Fruit fly (Drosophila melanogaster) whole organism, embryonic: Measurements from ENCODE around the gene nbs.

Experiments
- Atf3 ChIP-seq: fragments of 200-800 bp; sonication (Bioruptor generic); optimal IDR thresholded peaks from 3 replicates; lab custom pipeline; 2016; ENCODE audit warnings: missing biosample characterization, missing genetic modification characterization
- CG10654 ChIP-seq: fragments of 200-800 bp; sonication (Bioruptor generic); optimal IDR thresholded peaks from 2 replicates; lab custom pipeline; 2016; ENCODE audit warnings: missing biosample characterization, missing genetic modification characterization
- CG15269 ChIP-seq: fragments of 200-800 bp; sonication (Bioruptor generic); optimal IDR thresholded peaks from 2 replicates; lab custom pipeline; 2018; ENCODE audit warnings: missing biosample characterization, mild to moderate bottlenecking, missing genetic modification characterization, moderate library complexity
- CG1529 ChIP-seq: fragments of 200-800 bp; sonication (Bioruptor generic); optimal IDR thresholded peaks from 3 replicates; lab custom pipeline; 2018; ENCODE audit warnings: missing biosample characterization, missing genetic modification characterization
- CG17829 ChIP-seq: fragments of 200-800 bp; optimal IDR thresholded peaks from 2 replicates; lab custom pipeline; 2019; ENCODE audit warnings: missing biosample characterization, mild to moderate bottlenecking, missing genetic modification characterization, moderate library complexity
- CG2120 ChIP-seq: fragments of 200-800 bp; sonication (Bioruptor generic); optimal IDR thresholded peaks from 3 replicates; lab custom pipeline; 2016; ENCODE audit warnings: missing biosample characterization, missing genetic modification characterization
- CG2712 ChIP-seq: fragments of 200-800 bp; optimal IDR thresholded peaks from 3 replicates; lab custom pipeline; 2019; ENCODE audit warnings: missing biosample characterization, mild to moderate bottlenecking, missing genetic modification characterization, moderate library complexity
- CG34376 ChIP-seq: fragments of 200-800 bp; sonication (Bioruptor generic); optimal IDR thresholded peaks from 2 replicates; lab custom pipeline; 2018; ENCODE audit warnings: missing biosample characterization, mild to moderate bottlenecking, missing genetic modification characterization
- CG3726 ChIP-seq: fragments of 200-800 bp; sonication (Bioruptor generic); IDR thresholded peaks from 3 replicates; pipeline ENCODE4, ENCODE4 v1.3.6; 2022; ENCODE audit warnings: missing biosample characterization, missing genetic modification characterization
- CG3838 ChIP-seq: fragments of 200-800 bp; sonication (Bioruptor generic); optimal IDR thresholded peaks from 3 replicates; lab custom pipeline; 2016; ENCODE audit warnings: missing biosample characterization, missing genetic modification characterization
- CG42726 ChIP-seq: fragments of 200-800 bp; sonication (Bioruptor generic); IDR thresholded peaks from 2 replicates; pipeline ENCODE4 v1.3.6; 2022; ENCODE audit warnings: missing biosample characterization, missing genetic modification characterization; ENCODE audit not compliant: partially characterized antibody
- CG4424 ChIP-seq: fragments of 200-800 bp; sonication (Bioruptor generic); optimal IDR thresholded peaks from 3 replicates; lab custom pipeline; 2016; ENCODE audit warnings: missing biosample characterization, missing genetic modification characterization
- CG6689 ChIP-seq: fragments of 200-800 bp; sonication (Bioruptor generic); IDR thresholded peaks from 2 replicates; pipeline ENCODE4 v1.3.6; 2022; ENCODE audit warnings: missing biosample characterization, missing genetic modification characterization
- CG6854 ChIP-seq: fragments of 200-800 bp; sonication (Bioruptor generic); optimal IDR thresholded peaks from 3 replicates; lab custom pipeline; 2017; ENCODE audit warnings: missing biosample characterization, mild to moderate bottlenecking, missing genetic modification characterization
- CG7745 ChIP-seq: fragments of 200-800 bp; sonication (Bioruptor generic); optimal IDR thresholded peaks from 2 replicates; lab custom pipeline; 2018; ENCODE audit warnings: missing biosample characterization, mild to moderate bottlenecking, missing genetic modification characterization, moderate library complexity
- CG8944 ChIP-seq: fragments of 200-800 bp; sonication (Bioruptor generic); optimal IDR thresholded peaks from 3 replicates; lab custom pipeline; 2016; ENCODE audit warnings: missing biosample characterization, missing genetic modification characterization
- Chrac-16 ChIP-seq: fragments of 200-800 bp; sonication (Bioruptor generic); optimal IDR thresholded peaks from 3 replicates; lab custom pipeline; 2016; ENCODE audit warnings: missing biosample characterization, missing genetic modification characterization
- D19B ChIP-seq: fragments of 200-800 bp; sonication (Bioruptor generic); optimal IDR thresholded peaks from 2 replicates; lab custom pipeline; 2017; ENCODE audit warnings: missing biosample characterization, mild to moderate bottlenecking, missing genetic modification characterization
- Hey ChIP-seq: fragments of 200-800 bp; sonication (Bioruptor generic); optimal IDR thresholded peaks from 3 replicates; lab custom pipeline; 2018; ENCODE audit warnings: missing biosample characterization, mild to moderate bottlenecking, missing genetic modification characterization
- Lhr ChIP-seq: fragments of 200-800 bp; sonication (Bioruptor generic); optimal IDR thresholded peaks from 3 replicates; lab custom pipeline; 2017; ENCODE audit warnings: mild to moderate bottlenecking, missing biosample characterization, missing genetic modification reagents, missing genetic modification characterization
- Lim3 ChIP-seq: fragments of 200-800 bp; sonication (Bioruptor generic); IDR thresholded peaks from 2 replicates; pipeline ENCODE4 v1.3.6; 2022; ENCODE audit warnings: missing biosample characterization, missing genetic modification characterization
- Myb ChIP-seq: fragments of 200-800 bp; sonication (Bioruptor generic); optimal IDR thresholded peaks from 2 replicates; lab custom pipeline; 2016; ENCODE audit warnings: missing biosample characterization, missing genetic modification characterization
- PHDP ChIP-seq: fragments of 200-800 bp; sonication (Bioruptor generic); optimal IDR thresholded peaks from 3 replicates; lab custom pipeline; 2018; ENCODE audit warnings: missing biosample characterization, mild to moderate bottlenecking, missing genetic modification characterization, moderate library complexity
- Pdp1 ChIP-seq, 2 experiments: fragments of 200-800 bp; sonication (Bioruptor generic); optimal IDR thresholded peaks; 3 replicates each; lab custom pipeline; 2016; ENCODE audit warnings: missing biosample characterization in 2 of 2, missing genetic modification characterization in 2 of 2, mild to moderate bottlenecking in 1 of 2, moderate library complexity in 1 of 2
- Ptx1 ChIP-seq: fragments of 200-800 bp; sonication (Bioruptor generic); IDR thresholded peaks from 2 replicates; pipeline ENCODE4 v1.3.6; 2022; ENCODE audit warnings: missing biosample characterization, missing genetic modification characterization
- Sox102F ChIP-seq: fragments of 200-800 bp; sonication (Bioruptor generic); optimal IDR thresholded peaks from 2 replicates; lab custom pipeline; 2018; ENCODE audit warnings: missing biosample characterization, mild to moderate bottlenecking, missing genetic modification characterization, moderate library complexity
- ap ChIP-seq: fragments of 200-800 bp; sonication (Bioruptor generic); IDR thresholded peaks from 2 replicates; pipeline ENCODE4 v1.3.6; 2022; ENCODE audit warnings: missing biosample characterization, missing genetic modification characterization
- ara ChIP-seq: fragments of 200-800 bp; sonication (Bioruptor generic); IDR thresholded peaks from 2 replicates; pipeline ENCODE4 v1.3.6; 2022; ENCODE audit warnings: missing biosample characterization, missing genetic modification characterization
- ash1 ChIP-seq: fragments of 200-800 bp; sonication (Bioruptor generic); optimal IDR thresholded peaks from 2 replicates; lab custom pipeline; 2018; ENCODE audit warnings: missing biosample characterization, mild to moderate bottlenecking, missing genetic modification characterization
- az2 ChIP-seq: fragments of 200-800 bp; sonication (Bioruptor generic); optimal IDR thresholded peaks from 3 replicates; lab custom pipeline; 2016; ENCODE audit warnings: missing biosample characterization, missing genetic modification characterization
- chinmo ChIP-seq: fragments of 200-800 bp; sonication (Bioruptor generic); IDR thresholded peaks from 4 replicates; pipeline ENCODE4 v1.3.6; 2022; ENCODE audit warnings: missing biosample characterization, missing genetic modification characterization; ENCODE audit not compliant: partially characterized antibody
- corto ChIP-seq: fragments of 200-800 bp; sonication (Bioruptor generic); optimal IDR thresholded peaks from 2 replicates; lab custom pipeline; 2016; ENCODE audit warnings: missing biosample characterization, mild to moderate bottlenecking, missing genetic modification characterization, moderate library complexity
- disco-r ChIP-seq: fragments of 200-800 bp; sonication (Bioruptor generic); optimal IDR thresholded peaks from 2 replicates; lab custom pipeline; 2016; ENCODE audit warnings: missing biosample characterization, missing genetic modification characterization
- dpn ChIP-seq, 2 experiments: fragments of 200-800 bp; sonication (Bioruptor generic); optimal IDR thresholded peaks; 3 replicates each; lab custom pipeline; 2016; ENCODE audit warnings: missing biosample characterization in 2 of 2, missing genetic modification characterization in 2 of 2
- fru ChIP-seq: fragments of >200 bp; optimal IDR thresholded peaks from 2 replicates; lab custom pipeline; 2017
- grn ChIP-seq: fragments of 200-800 bp; sonication (Bioruptor generic); optimal IDR thresholded peaks from 3 replicates; lab custom pipeline; 2017; ENCODE audit warnings: missing biosample characterization, missing genetic modification characterization
- gsb ChIP-seq: fragments of 200-800 bp; sonication (Bioruptor generic); IDR thresholded peaks from 2 replicates; pipeline ENCODE4 v1.3.6; 2022; ENCODE audit warnings: missing biosample characterization, missing genetic modification characterization
- her ChIP-seq: fragments of 200-800 bp; sonication (Bioruptor generic); optimal IDR thresholded peaks from 2 replicates; lab custom pipeline; 2016; ENCODE audit warnings: missing biosample characterization, missing genetic modification characterization
- hth ChIP-seq: fragments of >200 bp; optimal IDR thresholded peaks from 2 replicates; lab custom pipeline; 2017; ENCODE audit warnings: inconsistent platforms
- kah ChIP-seq: fragments of 200-800 bp; sonication (Bioruptor generic); optimal IDR thresholded peaks from 2 replicates; lab custom pipeline; 2018; ENCODE audit warnings: missing biosample characterization, mild to moderate bottlenecking, missing genetic modification characterization
- klu ChIP-seq: fragments of 200-800 bp; sonication (Bioruptor generic); IDR thresholded peaks from 2 replicates; pipeline ENCODE4 v1.3.6; 2022; ENCODE audit warnings: missing biosample characterization, missing genetic modification characterization
- lab ChIP-seq: fragments of 200-800 bp; sonication (Bioruptor generic); optimal IDR thresholded peaks from 3 replicates; lab custom pipeline; 2017; ENCODE audit warnings: missing biosample characterization, missing genetic modification characterization, mild to moderate bottlenecking, moderate library complexity, missing genetic modification reagents
- lilli ChIP-seq: fragments of 200-800 bp; sonication (Bioruptor generic); optimal IDR thresholded peaks from 3 replicates; lab custom pipeline; 2016; ENCODE audit warnings: missing biosample characterization, missing genetic modification characterization
- mirr ChIP-seq: fragments of 200-800 bp; sonication (Bioruptor generic); optimal IDR thresholded peaks from 3 replicates; lab custom pipeline; 2018; ENCODE audit warnings: missing biosample characterization, mild to moderate bottlenecking, missing genetic modification characterization
- mld ChIP-seq: fragments of 200-800 bp; sonication (Bioruptor generic); IDR thresholded peaks from 3 replicates; pipeline ENCODE4 v1.3.6; 2022; ENCODE audit warnings: missing biosample characterization, missing genetic modification characterization; ENCODE audit not compliant: partially characterized antibody
- nom ChIP-seq: fragments of 200-800 bp; sonication (Bioruptor generic); optimal IDR thresholded peaks from 2 replicates; lab custom pipeline; 2017; ENCODE audit warnings: missing biosample characterization, missing genetic modification characterization, mild to moderate bottlenecking, moderate library complexity, missing genetic modification reagents
- pfk ChIP-seq: fragments of 200-800 bp; sonication (Bioruptor generic); optimal IDR thresholded peaks from 2 replicates; lab custom pipeline; 2018; ENCODE audit warnings: missing biosample characterization, mild to moderate bottlenecking, missing genetic modification characterization, moderate library complexity
- sc ChIP-seq, 3 experiments: fragments of >200 bp in 2 of 3; fragments of 200-800 bp in 1 of 3; sonication (Bioruptor generic) in 1 of 3; optimal IDR thresholded peaks; 2 replicates in 2 of 3; 3 replicates in 1 of 3; lab custom pipeline; 2017; ENCODE audit warnings: mild to moderate bottlenecking in 1 of 3, missing biosample characterization in 1 of 3, missing genetic modification characterization in 1 of 3, missing genetic modification reagents in 1 of 3
- ssp ChIP-seq: fragments of 200-800 bp; sonication (Bioruptor generic); IDR thresholded peaks from 2 replicates; pipeline ENCODE4 v1.3.6; 2022; ENCODE audit warnings: missing biosample characterization, missing genetic modification characterization
- tap ChIP-seq: fragments of 200-800 bp; optimal IDR thresholded peaks from 3 replicates; lab custom pipeline; 2019; ENCODE audit warnings: missing biosample characterization, mild to moderate bottlenecking, missing genetic modification characterization, moderate library complexity
- toy ChIP-seq: fragments of 200-800 bp; sonication (Bioruptor generic); IDR thresholded peaks from 2 replicates; pipeline ENCODE4 v1.3.6; 2022; ENCODE audit warnings: missing biosample characterization, missing genetic modification characterization
- zfh1 ChIP-seq: fragments of 200-800 bp; sonication (Bioruptor generic); IDR thresholded peaks from 3 replicates; pipeline ENCODE4 v1.3.6; 2022; ENCODE audit warnings: missing biosample characterization, missing genetic modification characterization

The nbs gene

DNA sequence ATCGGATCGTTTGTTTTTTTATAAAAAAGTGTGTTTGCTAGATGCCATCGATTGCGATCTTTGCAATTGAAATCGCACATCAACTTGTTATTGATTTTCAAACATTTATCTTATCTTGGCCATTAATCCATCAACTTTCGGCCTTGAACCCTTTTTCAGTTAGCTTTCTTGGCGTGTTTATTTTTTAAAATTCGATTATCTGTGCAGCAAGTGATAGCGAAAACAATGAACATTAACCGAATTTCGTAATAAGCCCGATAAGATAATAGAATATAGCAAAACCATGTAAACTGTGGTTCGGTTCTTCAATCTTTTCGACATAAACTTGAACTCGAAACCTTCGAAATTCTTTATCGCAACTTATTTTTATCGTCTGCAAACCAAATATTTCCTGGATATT, 48.7 kb downstream of the nbs start:
- TF ChIP-seq Chrac-16 (no peak), ssp (GFP tag; lab: Robert Waterston, UW) (no peak), CG34376 (GFP tag; lab: Kevin White, UChicago) (peak; percentile 46), nom (no peak), Hey (tag; lab: Kevin White, UChicago) (no peak), zfh1 (GFP tag; lab: Robert Waterston, UW) (no peak), dpn (GFP tag; optimal IDR thresholded peaks at IDR 0.05; lab: Kevin White, UChicago) (no peak), CG7745 (tag; lab: Kevin White, UChicago) (no peak), Pdp1 (GFP tag; optimal IDR thresholded peaks at IDR 0.05; lab: Kevin White, UChicago) (no peak), corto (GFP tag; lab: Kevin White, UChicago) (no peak), toy (no peak), mld (GFP tag; lab: Robert Waterston, UW) (no peak), pfk (no peak), ash1 (GFP tag; lab: Kevin White, UChicago) (no peak), tap (tag; lab: Kevin White, UChicago) (no peak), az2 (GFP tag; lab: Kevin White, UChicago) (no peak), Sox102F (GFP tag; lab: Kevin White, UChicago) (no peak), disco-r (GFP tag; lab: Kevin White, UChicago) (no peak), klu (no peak), Atf3 (GFP tag; lab: Kevin White, UChicago) (no peak), CG2120 (GFP tag; lab: Kevin White, UChicago) (no peak), grn (GFP tag; lab: Kevin White, UChicago) (peak; percentile 82), ap (no peak), lab (GFP tag; lab: Kevin White, UChicago) (peak; percentile 38), lilli (no peak), Ptx1 (GFP tag; lab: Robert Waterston, UW) (no peak), CG3838 (GFP tag; lab: Kevin White, UChicago) (no peak), D19B (GFP tag; lab: Kevin White, UChicago) (no peak), CG10654 (GFP tag; lab: Kevin White, UChicago) (no peak), CG6689 (no peak), CG1529 (GFP tag; lab: Kevin White, UChicago) (no peak), CG2712 (tag; lab: Kevin White, UChicago) (no peak), Lhr (no peak), CG8944 (no peak), CG17829 (tag; lab: Kevin White, UChicago) (no peak), Lim3 (GFP tag; lab: Robert Waterston, UW) (no peak), fru (lab: Kevin White, UChicago) (no peak), CG42726 (no peak), sc (optimal IDR thresholded peaks at IDR 0.05; lab: Kevin White, UChicago) (no peak), sc (GFP tag; optimal IDR thresholded peaks at IDR 0.05; lab: Kevin White, UChicago) (no peak), ara (GFP tag; lab: Robert Waterston, UW) (no peak), kah (GFP tag; lab: Kevin White, UChicago) (no peak), gsb (GFP tag; lab: Robert Waterston, UW) (no peak), chinmo (0 out of 4 replicates have a peak, but pooled peaks have one; percentile 4), CG6854 (no peak), CG4424 (GFP tag; lab: Kevin White, UChicago) (no peak), Myb (GFP tag; lab: Kevin White, UChicago) (no peak), PHDP (tag; lab: Kevin White, UChicago) (no peak), mirr (peak; percentile 89), hth (no peak), CG3726 (GFP tag; lab: Robert Waterston, UW) (no peak), CG15269 (no peak), her (GFP tag; lab: Kevin White, UChicago) (no peak)
